Fruit fly (Drosophila melanogaster) whole organism, embryonic: ENCODE results near the gene Pig1.

Source experiments
- Adf1 ChIP-seq: fragments of 200-800 bp; sonication (Bioruptor generic); IDR thresholded peaks from 2 replicates; pipeline ENCODE4 v1.3.6; 2022; ENCODE audit warnings: missing biosample characterization, missing genetic modification characterization
- Antp ChIP-seq: fragments of 200-800 bp; sonication (Bioruptor generic); optimal IDR thresholded peaks from 3 replicates; lab custom pipeline; 2016; ENCODE audit warnings: missing biosample characterization, missing genetic modification characterization
- B-H2 ChIP-seq: fragments of 200-800 bp; sonication (Bioruptor generic); optimal IDR thresholded peaks from 2 replicates; lab custom pipeline; 2018; ENCODE audit warnings: missing biosample characterization, mild to moderate bottlenecking, missing genetic modification characterization
- Blimp-1 ChIP-seq: fragments of 200-800 bp; sonication (Bioruptor generic); optimal IDR thresholded peaks from 3 replicates; lab custom pipeline; 2018; ENCODE audit warnings: missing biosample characterization, missing genetic modification characterization, mild to moderate bottlenecking, moderate library complexity, missing genetic modification reagents
- CG10274 ChIP-seq: fragments of 200-800 bp; sonication (Bioruptor generic); optimal IDR thresholded peaks from 3 replicates; lab custom pipeline; 2017; ENCODE audit warnings: missing biosample characterization, mild to moderate bottlenecking, missing genetic modification characterization
- CG11504 ChIP-seq: fragments of 200-800 bp; sonication (Bioruptor generic); optimal IDR thresholded peaks from 3 replicates; lab custom pipeline; 2019; ENCODE audit warnings: missing biosample characterization, mild to moderate bottlenecking, missing genetic modification characterization, moderate library complexity
- CG12659 ChIP-seq: fragments of 200-800 bp; sonication (Bioruptor generic); optimal IDR thresholded peaks from 3 replicates; lab custom pipeline; 2017; ENCODE audit warnings: mild to moderate bottlenecking, missing biosample characterization, missing genetic modification reagents, missing genetic modification characterization
- CG13894 ChIP-seq: fragments of 200-800 bp; sonication (Bioruptor generic); optimal IDR thresholded peaks from 3 replicates; lab custom pipeline; 2018; ENCODE audit warnings: missing biosample characterization, mild to moderate bottlenecking, missing genetic modification characterization, moderate library complexity
- CG17186 ChIP-seq: fragments of 200-800 bp; sonication (Bioruptor generic); optimal IDR thresholded peaks from 3 replicates; lab custom pipeline; 2017; ENCODE audit warnings: missing biosample characterization, missing genetic modification reagents, missing genetic modification characterization
- CG1832 ChIP-seq: fragments of 200-800 bp; sonication (Bioruptor generic); optimal IDR thresholded peaks from 2 replicates; lab custom pipeline; 2017; ENCODE audit warnings: missing biosample characterization, mild to moderate bottlenecking, missing genetic modification characterization, inconsistent platforms
- CG30403 ChIP-seq: fragments of 200-800 bp; sonication (Bioruptor generic); optimal IDR thresholded peaks from 3 replicates; lab custom pipeline; 2016; ENCODE audit warnings: missing biosample characterization, missing genetic modification characterization
- CG3281 ChIP-seq: fragments of 200-800 bp; sonication (Bioruptor generic); optimal IDR thresholded peaks from 3 replicates; lab custom pipeline; 2017; ENCODE audit warnings: missing biosample characterization, mild to moderate bottlenecking, missing genetic modification characterization
- CG4424 ChIP-seq: fragments of 200-800 bp; sonication (Bioruptor generic); optimal IDR thresholded peaks from 3 replicates; lab custom pipeline; 2016; ENCODE audit warnings: missing biosample characterization, missing genetic modification characterization
- CG8388 ChIP-seq: fragments of 200-800 bp; sonication (Bioruptor generic); optimal IDR thresholded peaks from 2 replicates; lab custom pipeline; 2019; ENCODE audit warnings: missing biosample characterization, mild to moderate bottlenecking, missing genetic modification characterization, moderate library complexity
- CG8478 ChIP-seq: fragments of >200 bp; optimal IDR thresholded peaks from 2 replicates; lab custom pipeline; 2018
- CG9817 ChIP-seq: fragments of 200-800 bp; sonication (Bioruptor generic); optimal IDR thresholded peaks from 2 replicates; lab custom pipeline; 2018; ENCODE audit warnings: missing biosample characterization, mild to moderate bottlenecking, missing genetic modification characterization, moderate library complexity
- Dfd ChIP-seq, 2 experiments: fragments of >200 bp; optimal IDR thresholded peaks; 2 replicates each; lab custom pipeline; 2017; ENCODE audit warnings: missing biosample characterization in 2 of 2, missing genetic modification characterization in 2 of 2
- Fer2 ChIP-seq: fragments of 200-800 bp; sonication (Bioruptor generic); optimal IDR thresholded peaks from 2 replicates; lab custom pipeline; 2018; ENCODE audit warnings: missing biosample characterization, mild to moderate bottlenecking, missing genetic modification characterization, moderate library complexity
- Hr51 ChIP-seq, 2 experiments: fragments of 200-800 bp; sonication (Bioruptor generic); optimal IDR thresholded peaks; 2 replicates in 1 of 2; 3 replicates in 1 of 2; lab custom pipeline; 2016 to 2018; ENCODE audit warnings: missing biosample characterization in 2 of 2, missing genetic modification characterization in 2 of 2, mild to moderate bottlenecking in 1 of 2, moderate library complexity in 1 of 2
- Lpt ChIP-seq: fragments of >200 bp; optimal IDR thresholded peaks from 2 replicates; lab custom pipeline; 2018; ENCODE audit warnings: missing biosample characterization, missing genetic modification characterization
- Max ChIP-seq: fragments of 200-800 bp; sonication (Bioruptor generic); optimal IDR thresholded peaks from 2 replicates; lab custom pipeline; 2016; ENCODE audit warnings: missing biosample characterization, mild to moderate bottlenecking, missing genetic modification characterization
- Med ChIP-seq: fragments of 200-800 bp; sonication (Bioruptor generic); peaks from one replicate; lab custom pipeline; 2016; ENCODE audit warnings: missing biosample characterization, missing genetic modification characterization, mild to moderate bottlenecking, inconsistent platforms, moderate library complexity
- Neu2 ChIP-seq: fragments of 200-800 bp; sonication (Bioruptor generic); optimal IDR thresholded peaks from 3 replicates; lab custom pipeline; 2016; ENCODE audit warnings: missing biosample characterization, missing genetic modification characterization, borderline replicate concordance
- NfI ChIP-seq: fragments of 200-800 bp; sonication (Bioruptor generic); optimal IDR thresholded peaks from 3 replicates; lab custom pipeline; 2018; ENCODE audit warnings: missing biosample characterization, mild to moderate bottlenecking, missing genetic modification characterization, moderate library complexity
- PHDP ChIP-seq: fragments of 200-800 bp; sonication (Bioruptor generic); optimal IDR thresholded peaks from 3 replicates; lab custom pipeline; 2018; ENCODE audit warnings: missing biosample characterization, mild to moderate bottlenecking, missing genetic modification characterization, moderate library complexity
- Ravus ChIP-seq: fragments of 200-800 bp; sonication (Bioruptor generic); IDR thresholded peaks from 2 replicates; pipeline ENCODE4 v1.3.6; 2022; ENCODE audit warnings: missing biosample characterization, missing genetic modification characterization
- Rfx ChIP-seq: fragments of 200-800 bp; sonication (Bioruptor generic); IDR thresholded peaks from 2 replicates; pipeline ENCODE4 v1.3.6; 2022; ENCODE audit warnings: missing biosample characterization, missing genetic modification characterization
- Sry-δ ChIP-seq: fragments of 200-800 bp; sonication (Bioruptor generic); optimal IDR thresholded peaks from 2 replicates; lab custom pipeline; 2016; ENCODE audit warnings: missing biosample characterization, missing genetic modification characterization
- Trl ChIP-seq, 3 experiments: fragments of >200 bp in 2 of 3; fragments of 200-800 bp in 1 of 3; sonication (Bioruptor generic) in 1 of 3; optimal IDR thresholded peaks; 2 replicates in 1 of 3; 3 replicates in 2 of 3; lab custom pipeline; 2016 to 2017; ENCODE audit warnings: missing biosample characterization in 1 of 3, missing genetic modification characterization in 1 of 3
- bcd ChIP-seq: fragments of 200-800 bp; sonication (Bioruptor generic); optimal IDR thresholded peaks from 2 replicates; lab custom pipeline; 2017; ENCODE audit warnings: missing biosample characterization, mild to moderate bottlenecking, missing genetic modification characterization
- dmrt99B ChIP-seq: fragments of 200-800 bp; sonication (Bioruptor generic); optimal IDR thresholded peaks from 2 replicates; lab custom pipeline; 2018; ENCODE audit warnings: missing biosample characterization, mild to moderate bottlenecking, missing genetic modification characterization, moderate library complexity
- fd102C ChIP-seq: fragments of 200-800 bp; sonication (Bioruptor generic); optimal IDR thresholded peaks from 2 replicates; lab custom pipeline; 2018; ENCODE audit warnings: missing biosample characterization, mild to moderate bottlenecking, missing genetic modification characterization, moderate library complexity
- grn ChIP-seq: fragments of 200-800 bp; sonication (Bioruptor generic); optimal IDR thresholded peaks from 3 replicates; lab custom pipeline; 2017; ENCODE audit warnings: missing biosample characterization, missing genetic modification characterization
- jigr1 ChIP-seq: fragments of 200-800 bp; sonication (Bioruptor generic); IDR thresholded peaks from 3 replicates; pipeline ENCODE4 v1.3.6; 2022; ENCODE audit warnings: missing biosample characterization, missing genetic modification characterization
- lilli ChIP-seq: fragments of 200-800 bp; sonication (Bioruptor generic); optimal IDR thresholded peaks from 3 replicates; lab custom pipeline; 2016; ENCODE audit warnings: missing biosample characterization, missing genetic modification characterization
- mirr ChIP-seq: fragments of 200-800 bp; sonication (Bioruptor generic); optimal IDR thresholded peaks from 3 replicates; lab custom pipeline; 2018; ENCODE audit warnings: missing biosample characterization, mild to moderate bottlenecking, missing genetic modification characterization
- p53 ChIP-seq: fragments of 200-800 bp; sonication (Bioruptor generic); optimal IDR thresholded peaks from 2 replicates; lab custom pipeline; 2016; ENCODE audit warnings: missing biosample characterization, missing genetic modification characterization
- pb ChIP-seq: fragments of 200-800 bp; sonication (Bioruptor generic); optimal IDR thresholded peaks from 3 replicates; lab custom pipeline; 2016; ENCODE audit warnings: missing biosample characterization, missing genetic modification characterization
- prd ChIP-seq, 3 experiments: fragments of >200 bp in 2 of 3; fragments of 200-800 bp in 1 of 3; sonication (Bioruptor generic) in 1 of 3; optimal IDR thresholded peaks in 2 of 3; IDR thresholded peaks in 1 of 3; 2 replicates in 2 of 3; 3 replicates in 1 of 3; pipeline versions ENCODE4 v1.3.6 to Lab custom; 2017 to 2022; ENCODE audit warnings: missing biosample characterization in 1 of 3, missing genetic modification characterization in 1 of 3
- row ChIP-seq: fragments of 200-800 bp; sonication (Bioruptor generic); IDR thresholded peaks from 3 replicates; pipeline ENCODE4 v1.3.6; 2022; ENCODE audit warnings: missing biosample characterization, missing genetic modification characterization
- sim ChIP-seq: fragments of 200-800 bp; sonication (Bioruptor generic); IDR thresholded peaks from 2 replicates; pipeline ENCODE4 v1.3.6; 2022; ENCODE audit warnings: missing biosample characterization, missing genetic modification characterization
- sqz ChIP-seq: fragments of 200-800 bp; sonication (Bioruptor generic); optimal IDR thresholded peaks from 3 replicates; lab custom pipeline; 2018; ENCODE audit warnings: missing biosample characterization, mild to moderate bottlenecking, missing genetic modification characterization
- ssp ChIP-seq: fragments of 200-800 bp; sonication (Bioruptor generic); IDR thresholded peaks from 2 replicates; pipeline ENCODE4 v1.3.6; 2022; ENCODE audit warnings: missing biosample characterization, missing genetic modification characterization
- sug ChIP-seq: fragments of 200-800 bp; optimal IDR thresholded peaks from 2 replicates; lab custom pipeline; 2019; ENCODE audit warnings: missing biosample characterization, mild to moderate bottlenecking, missing genetic modification characterization, moderate library complexity

Gene Pig1

DNA sequence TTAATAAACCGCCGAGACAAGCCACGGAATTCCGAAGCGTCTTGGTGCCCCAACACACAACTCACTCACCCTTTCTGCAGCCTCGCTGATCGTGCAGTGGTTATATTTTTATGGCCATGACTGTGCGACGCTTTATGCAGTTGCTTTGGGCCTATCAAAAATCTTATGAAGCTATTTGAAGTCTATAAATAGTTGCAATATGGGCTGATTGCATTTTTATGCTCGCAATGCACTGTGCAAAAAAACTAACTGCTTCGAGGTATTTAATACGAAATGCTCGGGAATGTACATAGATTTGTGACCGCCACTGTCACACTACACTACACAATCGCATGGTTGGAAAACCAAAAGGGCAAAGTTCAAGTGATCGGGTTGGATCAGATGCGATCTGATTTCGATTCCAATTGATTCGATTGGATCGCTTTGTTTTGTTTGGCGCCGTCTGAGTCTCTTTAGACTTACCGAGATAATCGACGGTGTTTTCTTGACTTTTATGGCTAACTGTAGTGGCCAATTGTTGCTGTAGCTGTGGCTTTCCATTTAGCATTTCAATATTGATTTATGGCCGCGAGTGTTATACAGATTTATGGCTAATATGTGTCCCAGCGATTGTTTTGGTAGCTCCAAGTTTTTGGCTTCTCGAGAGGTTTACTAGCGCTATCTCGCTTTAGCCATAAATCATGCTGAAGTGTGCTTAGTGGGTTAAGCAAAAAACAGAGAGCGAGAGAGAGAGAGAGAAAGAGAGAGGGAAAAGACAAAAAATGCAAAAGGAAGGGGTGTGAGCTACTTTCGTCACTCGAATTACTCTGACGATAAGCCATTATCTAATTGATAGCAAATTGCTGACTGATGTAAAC, 48.6 kb upstream of the Pig1 start (continued):
- TF ChIP-seq sim (GFP tag; lab: Robert Waterston, UW): no peak
- TF ChIP-seq Max (GFP tag; lab: Kevin White, UChicago): no peak
- TF ChIP-seq Neu2 (GFP tag; lab: Kevin White, UChicago): no peak
- TF ChIP-seq CG10274 (GFP tag; lab: Kevin White, UChicago): no peak
- no peak for TF ChIP-seq CG12659 (GFP tag; lab: Kevin White, UChicago)
- no peak for TF ChIP-seq prd (optimal IDR thresholded peaks at IDR 0.05; lab: Kevin White, UChicago)
- TF ChIP-seq prd (GFP tag; IDR thresholded peaks at IDR 0.05; lab: Robert Waterston, UW): peak; percentile 39; the same call in 1 of the 3 replicates
- TF ChIP-seq grn (GFP tag; lab: Kevin White, UChicago): peak; percentile 54
- peak; percentile 16 for TF ChIP-seq Blimp-1
- no peak for TF ChIP-seq NfI (GFP tag; lab: Kevin White, UChicago)
- no peak for TF ChIP-seq CG17186 (GFP tag; lab: Kevin White, UChicago)
- peak; percentile 34 for TF ChIP-seq CG11504 (tag; lab: Kevin White, UChicago)
- no peak for TF ChIP-seq p53 (GFP tag; lab: Kevin White, UChicago)
- peak; percentile 23 for TF ChIP-seq mirr (GFP tag; lab: Kevin White, UChicago)
- no peak for TF ChIP-seq Dfd (GFP tag; optimal IDR thresholded peaks at IDR 0.05; lab: Kevin White, UChicago)
- no peak for TF ChIP-seq Sry-δ (GFP tag; lab: Kevin White, UChicago)
- peak; percentile 41 for TF ChIP-seq CG4424 (GFP tag; lab: Kevin White, UChicago)
- TF ChIP-seq lilli (GFP tag; lab: Kevin White, UChicago): peak; percentile 11
- TF ChIP-seq CG30403 (GFP tag; lab: Kevin White, UChicago): peak; percentile 5
- TF ChIP-seq CG3281 (GFP tag; lab: Kevin White, UChicago): no peak
- TF ChIP-seq row (GFP tag; lab: Robert Waterston, UW): peak; percentile 36
- peak; percentile 26 for TF ChIP-seq CG8388 (GFP tag; lab: Kevin White, UChicago)
- no peak for TF ChIP-seq pb (GFP tag; lab: Kevin White, UChicago)
- no peak for TF ChIP-seq bcd
- no peak for TF ChIP-seq fd102C (GFP tag; lab: Kevin White, UChicago)
- peak; percentile 13 for TF ChIP-seq sug (tag; lab: Kevin White, UChicago)
- no peak for TF ChIP-seq CG1832 (GFP tag; lab: Kevin White, UChicago)
- TF ChIP-seq Fer2: no peak
- no peak for TF ChIP-seq CG8478 (lab: Kevin White, UChicago)
- TF ChIP-seq Antp: peak; percentile 31
- TF ChIP-seq Lpt (GFP tag; lab: Kevin White, UChicago): no peak
- no peak for TF ChIP-seq Ravus
- TF ChIP-seq dmrt99B (tag; lab: Kevin White, UChicago): peak; percentile 15
- no peak for TF ChIP-seq jigr1 (GFP tag; lab: Robert Waterston, UW)
- peak; percentile 6 for TF ChIP-seq CG13894 (tag; lab: Kevin White, UChicago)
- peak; percentile 14 to 35 for TF ChIP-seq Trl (optimal IDR thresholded peaks at IDR 0.05; lab: Kevin White, UChicago)
- TF ChIP-seq Trl (GFP tag; optimal IDR thresholded peaks at IDR 0.05; lab: Kevin White, UChicago): no peak
- TF ChIP-seq, all 482 proteins: peak for 49

DNA sequence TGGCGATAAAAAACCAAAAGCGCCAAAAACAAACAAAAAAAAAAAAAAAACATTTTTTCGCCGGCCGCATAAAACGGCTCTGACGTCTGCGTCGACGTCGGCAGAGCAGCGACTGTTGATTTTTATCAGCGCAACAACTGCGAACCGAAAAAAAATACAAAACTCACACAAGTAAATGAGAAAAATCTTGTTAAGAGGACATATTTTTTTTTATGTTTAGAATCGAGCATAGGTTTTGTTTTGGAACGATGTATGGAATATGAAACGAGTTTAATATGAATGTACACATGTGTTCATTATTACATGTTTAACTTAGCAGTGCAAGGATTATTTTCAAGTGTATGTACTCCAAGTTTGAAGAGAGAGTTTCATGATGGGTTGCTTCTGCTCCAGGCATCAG, 46.9 kb upstream of the Pig1 start:
- TF ChIP-seq sqz: peak; percentile 6
- TF ChIP-seq Hr51 (GFP tag; optimal IDR thresholded peaks at IDR 0.05; lab: Kevin White, UChicago): peak in 1 of 2 experiments; percentile 22
- TF ChIP-seq ssp (GFP tag; lab: Robert Waterston, UW): no peak
- peak; percentile 17 for TF ChIP-seq Med (GFP tag; lab: Kevin White, UChicago)
- no peak for TF ChIP-seq CG9817 (tag; lab: Kevin White, UChicago)
- TF ChIP-seq B-H2 (GFP tag; lab: Kevin White, UChicago): no peak
- TF ChIP-seq row (GFP tag; lab: Robert Waterston, UW): peak; percentile 8; the same call in 1 of the 3 replicates
- no peak for TF ChIP-seq CG12659 (GFP tag; lab: Kevin White, UChicago)
- TF ChIP-seq Rfx (GFP tag; lab: Robert Waterston, UW): no peak
- no peak for TF ChIP-seq PHDP (tag; lab: Kevin White, UChicago)
- peak; percentile 88 for TF ChIP-seq Adf1 (GFP tag; lab: Robert Waterston, UW)
- TF ChIP-seq, all 482 proteins: peak for 5
